Fruit fly (Drosophila melanogaster) whole organism, embryonic: Measurements from ENCODE around the gene tbc.

Source experiments
- CG10147 ChIP-seq: fragments of 200-800 bp; sonication (Bioruptor generic); optimal IDR thresholded peaks from 2 replicates; lab custom pipeline; 2019; ENCODE audit warnings: missing biosample characterization, mild to moderate bottlenecking, missing genetic modification characterization, moderate library complexity
- CG10267 ChIP-seq: fragments of 200-800 bp; sonication (Bioruptor generic); optimal IDR thresholded peaks from 2 replicates; lab custom pipeline; 2018; ENCODE audit warnings: missing biosample characterization, mild to moderate bottlenecking, missing genetic modification characterization, moderate library complexity
- CG10959 ChIP-seq: fragments of 200-800 bp; sonication (Bioruptor generic); IDR thresholded peaks from 2 replicates; pipeline ENCODE4 v1.3.6; 2022; ENCODE audit warnings: missing biosample characterization, missing genetic modification characterization
- CG12071 ChIP-seq: fragments of 200-800 bp; sonication (Bioruptor generic); optimal IDR thresholded peaks from 3 replicates; lab custom pipeline; 2018; ENCODE audit warnings: missing biosample characterization, mild to moderate bottlenecking, missing genetic modification characterization
- CG12236 ChIP-seq: fragments of 200-800 bp; sonication (Bioruptor generic); optimal IDR thresholded peaks from 2 replicates; lab custom pipeline; 2016; ENCODE audit warnings: missing biosample characterization, missing genetic modification characterization
- CG13424 ChIP-seq: fragments of 200-800 bp; sonication (Bioruptor generic); optimal IDR thresholded peaks from 2 replicates; lab custom pipeline; 2019; ENCODE audit warnings: missing biosample characterization, mild to moderate bottlenecking, missing genetic modification characterization, moderate library complexity
- CG14441 ChIP-seq: fragments of 200-800 bp; sonication (Bioruptor generic); IDR thresholded peaks from 2 replicates; pipeline ENCODE4 v1.3.6; 2022; ENCODE audit warnings: missing biosample characterization, missing genetic modification characterization
- CG14667 ChIP-seq: fragments of 200-800 bp; sonication (Bioruptor generic); IDR thresholded peaks from 2 replicates; pipeline ENCODE4 v1.3.6; 2022; ENCODE audit warnings: missing biosample characterization, missing genetic modification characterization
- CG15269 ChIP-seq: fragments of 200-800 bp; sonication (Bioruptor generic); optimal IDR thresholded peaks from 2 replicates; lab custom pipeline; 2018; ENCODE audit warnings: missing biosample characterization, mild to moderate bottlenecking, missing genetic modification characterization, moderate library complexity
- CG16779 ChIP-seq: fragments of 200-800 bp; sonication (Bioruptor generic); IDR thresholded peaks from 2 replicates; pipeline ENCODE4 v1.3.6; 2022; ENCODE audit warnings: missing biosample characterization, missing genetic modification characterization
- CG17802 ChIP-seq: fragments of 200-800 bp; sonication (Bioruptor generic); optimal IDR thresholded peaks from 2 replicates; lab custom pipeline; 2018; ENCODE audit warnings: missing biosample characterization, mild to moderate bottlenecking, missing genetic modification characterization, moderate library complexity
- CG1792 ChIP-seq: fragments of 200-800 bp; sonication (Bioruptor generic); optimal IDR thresholded peaks from 2 replicates; lab custom pipeline; 2016; ENCODE audit warnings: missing biosample characterization, missing genetic modification characterization
- CG18011 ChIP-seq: fragments of 200-800 bp; sonication (Bioruptor generic); optimal IDR thresholded peaks from 2 replicates; lab custom pipeline; 2017; ENCODE audit warnings: missing biosample characterization, missing genetic modification characterization, mild to moderate bottlenecking, moderate library complexity, missing genotype
- CG2199 ChIP-seq: fragments of 200-800 bp; sonication (Bioruptor generic); IDR thresholded peaks from 3 replicates; pipeline ENCODE4 v1.3.6; 2022; ENCODE audit warnings: missing biosample characterization, missing genetic modification characterization
- CG2678 ChIP-seq: fragments of 200-800 bp; sonication (Bioruptor generic); optimal IDR thresholded peaks from 3 replicates; lab custom pipeline; 2019; ENCODE audit warnings: missing biosample characterization, mild to moderate bottlenecking, missing genetic modification characterization, moderate library complexity
- CG33213 ChIP-seq: fragments of 200-800 bp; sonication (Bioruptor generic); optimal IDR thresholded peaks from 3 replicates; lab custom pipeline; 2016; ENCODE audit warnings: missing biosample characterization, missing genetic modification characterization
- CG3407 ChIP-seq: fragments of 200-800 bp; sonication (Bioruptor generic); optimal IDR thresholded peaks from 2 replicates; lab custom pipeline; 2018; ENCODE audit warnings: missing biosample characterization, mild to moderate bottlenecking, missing genetic modification characterization
- CG3838 ChIP-seq: fragments of 200-800 bp; sonication (Bioruptor generic); optimal IDR thresholded peaks from 3 replicates; lab custom pipeline; 2016; ENCODE audit warnings: missing biosample characterization, missing genetic modification characterization
- CG4617 ChIP-seq: fragments of 200-800 bp; sonication (Bioruptor generic); optimal IDR thresholded peaks from 3 replicates; lab custom pipeline; 2016; ENCODE audit warnings: missing biosample characterization, missing genetic modification characterization, borderline replicate concordance
- CG4854 ChIP-seq: fragments of 200-800 bp; sonication (Bioruptor generic); optimal IDR thresholded peaks from 2 replicates; lab custom pipeline; 2016; ENCODE audit warnings: missing biosample characterization, missing genetic modification characterization, inconsistent platforms
- CG6765 ChIP-seq: fragments of 200-800 bp; sonication (Bioruptor generic); optimal IDR thresholded peaks from 3 replicates; lab custom pipeline; 2017; ENCODE audit warnings: missing biosample characterization, mild to moderate bottlenecking, missing genetic modification characterization
- CG7271 ChIP-seq: fragments of 200-800 bp; sonication (Bioruptor generic); optimal IDR thresholded peaks from 2 replicates; lab custom pipeline; 2018; ENCODE audit warnings: missing biosample characterization, mild to moderate bottlenecking, missing genetic modification characterization, moderate library complexity
- CG7372 ChIP-seq: fragments of 200-800 bp; sonication (Bioruptor generic); IDR thresholded peaks from 2 replicates; pipeline ENCODE4 v1.3.6; 2022; ENCODE audit warnings: missing biosample characterization, missing genetic modification characterization
- CG7786 ChIP-seq: fragments of 200-800 bp; sonication (Bioruptor generic); optimal IDR thresholded peaks from 2 replicates; lab custom pipeline; 2016; ENCODE audit warnings: missing biosample characterization, missing genetic modification characterization
- D ChIP-seq, 2 experiments: fragments of 200-800 bp in 1 of 2; fragments of >200 bp in 1 of 2; sonication (Bioruptor generic) in 1 of 2; optimal IDR thresholded peaks; 2 replicates in 1 of 2; 3 replicates in 1 of 2; lab custom pipeline; 2017; ENCODE audit warnings: mild to moderate bottlenecking in 1 of 2, missing biosample characterization in 1 of 2, missing genetic modification characterization in 1 of 2, missing genetic modification reagents in 1 of 2
- Doc3 ChIP-seq: fragments of 200-800 bp; sonication (Bioruptor generic); IDR thresholded peaks from 3 replicates; pipeline ENCODE4 v1.3.6; 2022; ENCODE audit warnings: missing biosample characterization, missing genetic modification characterization; ENCODE audit not compliant: partially characterized antibody
- Dref ChIP-seq: fragments of 200-800 bp; sonication (Bioruptor generic); IDR thresholded peaks from 2 replicates; pipeline ENCODE4 v1.3.6; 2022; ENCODE audit warnings: missing biosample characterization, missing genetic modification characterization
- Hmr ChIP-seq: fragments of 200-800 bp; sonication (Bioruptor generic); optimal IDR thresholded peaks from 3 replicates; lab custom pipeline; 2017; ENCODE audit warnings: mild to moderate bottlenecking, missing biosample characterization, missing genetic modification reagents, missing genetic modification characterization
- Hr39 ChIP-seq: fragments of >200 bp; optimal IDR thresholded peaks from 2 replicates; lab custom pipeline; 2017
- Rfx ChIP-seq: fragments of 200-800 bp; sonication (Bioruptor generic); IDR thresholded peaks from 2 replicates; pipeline ENCODE4 v1.3.6; 2022; ENCODE audit warnings: missing biosample characterization, missing genetic modification characterization
- Sry-δ ChIP-seq: fragments of 200-800 bp; sonication (Bioruptor generic); optimal IDR thresholded peaks from 2 replicates; lab custom pipeline; 2016; ENCODE audit warnings: missing biosample characterization, missing genetic modification characterization
- aop ChIP-seq: fragments of 200-800 bp; sonication (Bioruptor generic); IDR thresholded peaks from 2 replicates; pipeline ENCODE4 v1.3.6; 2022; ENCODE audit warnings: missing biosample characterization, missing genetic modification characterization
- bigmax ChIP-seq: fragments of 200-800 bp; sonication (Bioruptor generic); optimal IDR thresholded peaks from 2 replicates; lab custom pipeline; 2018; ENCODE audit warnings: missing biosample characterization, mild to moderate bottlenecking, missing genetic modification characterization
- chif ChIP-seq, 2 experiments: fragments of 200-800 bp; sonication (Bioruptor generic); optimal IDR thresholded peaks; 3 replicates each; lab custom pipeline; 2016; ENCODE audit warnings: missing biosample characterization in 2 of 2, missing genetic modification characterization in 2 of 2
- chm ChIP-seq: fragments of 200-800 bp; sonication (Bioruptor generic); IDR thresholded peaks from 2 replicates; pipeline ENCODE4 v1.3.6; 2022; ENCODE audit warnings: missing biosample characterization, missing genetic modification characterization
- cwo ChIP-seq: fragments of 200-800 bp; sonication (Bioruptor generic); optimal IDR thresholded peaks from 3 replicates; lab custom pipeline; 2017; ENCODE audit warnings: missing biosample characterization, missing genetic modification characterization, mild to moderate bottlenecking, moderate library complexity, missing genetic modification reagents
- ems ChIP-seq: fragments of 200-800 bp; sonication (Bioruptor generic); optimal IDR thresholded peaks from 3 replicates; lab custom pipeline; 2016; ENCODE audit warnings: missing biosample characterization, missing genetic modification characterization
- eyg ChIP-seq: fragments of 200-800 bp; sonication (Bioruptor generic); optimal IDR thresholded peaks from 3 replicates; lab custom pipeline; 2016; ENCODE audit warnings: missing biosample characterization, missing genetic modification characterization
- grn ChIP-seq: fragments of 200-800 bp; sonication (Bioruptor generic); optimal IDR thresholded peaks from 3 replicates; lab custom pipeline; 2017; ENCODE audit warnings: missing biosample characterization, missing genetic modification characterization
- gro ChIP-seq: fragments of 200-800 bp; sonication (Bioruptor generic); optimal IDR thresholded peaks from 2 replicates; lab custom pipeline; 2016; ENCODE audit warnings: missing biosample characterization, missing genetic modification characterization
- gsb-n ChIP-seq: fragments of 200-800 bp; sonication (Bioruptor generic); optimal IDR thresholded peaks from 3 replicates; lab custom pipeline; 2018; ENCODE audit warnings: missing biosample characterization, mild to moderate bottlenecking, missing genetic modification characterization
- hth ChIP-seq: fragments of >200 bp; optimal IDR thresholded peaks from 2 replicates; lab custom pipeline; 2017; ENCODE audit warnings: inconsistent platforms
- kay ChIP-seq: fragments of 200-800 bp; sonication (Bioruptor generic); optimal IDR thresholded peaks from 2 replicates; lab custom pipeline; 2016; ENCODE audit warnings: missing biosample characterization, missing genetic modification characterization
- knrl ChIP-seq: fragments of 200-800 bp; sonication (Bioruptor generic); IDR thresholded peaks from 3 replicates; pipeline ENCODE4 v1.3.6; 2022; ENCODE audit warnings: missing biosample characterization, missing genetic modification characterization; ENCODE audit not compliant: partially characterized antibody
- mirr ChIP-seq: fragments of 200-800 bp; sonication (Bioruptor generic); optimal IDR thresholded peaks from 3 replicates; lab custom pipeline; 2018; ENCODE audit warnings: missing biosample characterization, mild to moderate bottlenecking, missing genetic modification characterization
- pho ChIP-seq: fragments of 200-800 bp; sonication (Bioruptor generic); optimal IDR thresholded peaks from 2 replicates; lab custom pipeline; 2016; ENCODE audit warnings: missing biosample characterization, missing genetic modification characterization
- ranshi ChIP-seq: fragments of 200-800 bp; sonication (Bioruptor generic); IDR thresholded peaks from 2 replicates; pipeline ENCODE4 v1.3.6; 2022; ENCODE audit warnings: missing biosample characterization, missing genetic modification characterization
- ro ChIP-seq: fragments of 200-800 bp; sonication (Bioruptor generic); IDR thresholded peaks from 2 replicates; pipeline ENCODE4 v1.3.6; 2022; ENCODE audit warnings: missing biosample characterization, missing genetic modification characterization
- sens ChIP-seq: fragments of 200-800 bp; sonication (Bioruptor generic); peaks from one replicate; lab custom pipeline; 2016; ENCODE audit warnings: missing biosample characterization, missing genetic modification characterization
- tap ChIP-seq: fragments of 200-800 bp; optimal IDR thresholded peaks from 3 replicates; lab custom pipeline; 2019; ENCODE audit warnings: missing biosample characterization, mild to moderate bottlenecking, missing genetic modification characterization, moderate library complexity
- tup ChIP-seq: fragments of 200-800 bp; sonication (Bioruptor generic); optimal IDR thresholded peaks from 2 replicates; lab custom pipeline; 2016; ENCODE audit warnings: missing biosample characterization, mild to moderate bottlenecking, missing genetic modification characterization, moderate library complexity
- vfl ChIP-seq: fragments of 200-800 bp; sonication (Bioruptor generic); optimal IDR thresholded peaks from 2 replicates; lab custom pipeline; 2016; ENCODE audit warnings: missing biosample characterization, missing genetic modification characterization

Gene tbc

dm6 chrX:20511382-20511853, 62.3 kb downstream of the tbc start, which contains the start of gene CG1812 (continued):
- peak; percentile 83 for TF ChIP-seq CG4617 (GFP tag; lab: Kevin White, UChicago)
- TF ChIP-seq ro: no peak
- no peak for TF ChIP-seq CG4854 (GFP tag; lab: Kevin White, UChicago)
- TF ChIP-seq tup: no peak
- no peak for TF ChIP-seq CG12071
- TF ChIP-seq CG7372 (GFP tag; lab: Robert Waterston, UW): no peak
- no peak for TF ChIP-seq aop
- no peak for TF ChIP-seq knrl (GFP tag; lab: Robert Waterston, UW)
- peak; percentile 12 for TF ChIP-seq CG10267 (tag; lab: Kevin White, UChicago)
- peak; percentile 37; the same call in 1 of the 2 replicates for TF ChIP-seq ranshi (GFP tag; lab: Robert Waterston, UW)
- TF ChIP-seq CG10959 (GFP tag; lab: Robert Waterston, UW): no peak
- TF ChIP-seq pho (GFP tag; lab: Kevin White, UChicago): no peak
- no peak for TF ChIP-seq cwo
- peak; percentile 36 for TF ChIP-seq Sry-δ (GFP tag; lab: Kevin White, UChicago)
- TF ChIP-seq CG10147: no peak
- no peak for TF ChIP-seq hth (lab: Kevin White, UChicago)
- TF ChIP-seq bigmax (GFP tag; lab: Kevin White, UChicago): no peak
- peak; percentile 17 for TF ChIP-seq vfl
- TF ChIP-seq CG15269 (tag; lab: Kevin White, UChicago): peak; percentile 37
- no peak for TF ChIP-seq grn (GFP tag; lab: Kevin White, UChicago)
- no peak for TF ChIP-seq CG3407
- TF ChIP-seq CG7786 (GFP tag; lab: Kevin White, UChicago): peak; percentile 30
- TF ChIP-seq chif (GFP tag; optimal IDR thresholded peaks at IDR 0.05; lab: Kevin White, UChicago): peak in 1 of 2 experiments; percentile 6
- peak; percentile 69 for TF ChIP-seq chm (GFP tag; lab: Robert Waterston, UW)
- TF ChIP-seq CG13424: no peak
- TF ChIP-seq Rfx (GFP tag; lab: Robert Waterston, UW): peak; percentile 77
- TF ChIP-seq CG1792 (GFP tag; lab: Kevin White, UChicago): no peak
- TF ChIP-seq tap: no peak
- TF ChIP-seq CG3838 (GFP tag; lab: Kevin White, UChicago): no peak
- TF ChIP-seq gsb-n (tag; lab: Kevin White, UChicago): no peak
- TF ChIP-seq CG12236 (GFP tag; lab: Kevin White, UChicago): no peak
- TF ChIP-seq ems (GFP tag; lab: Kevin White, UChicago): peak; percentile 19
- peak; percentile 49 for TF ChIP-seq Hmr (GFP tag; lab: Kevin White, UChicago)
- TF ChIP-seq CG33213 (GFP tag; lab: Kevin White, UChicago): no peak
- TF ChIP-seq CG6765 (GFP tag; lab: Kevin White, UChicago): no peak
- TF ChIP-seq CG7271 (tag; lab: Kevin White, UChicago): no peak
- TF ChIP-seq Dref (GFP tag; lab: Robert Waterston, UW): peak; percentile 40
- TF ChIP-seq CG14441 (GFP tag; lab: Robert Waterston, UW): peak; percentile 60
- TF ChIP-seq sens (GFP tag; lab: Kevin White, UChicago): peak; percentile 90
- no peak for TF ChIP-seq CG14667 (GFP tag; lab: Robert Waterston, UW)
- TF ChIP-seq CG18011 (GFP tag; lab: Kevin White, UChicago): peak; percentile 22
- no peak for TF ChIP-seq CG17802 (tag; lab: Kevin White, UChicago)
- TF ChIP-seq CG16779 (GFP tag; lab: Robert Waterston, UW): no peak
- no peak for TF ChIP-seq CG2199 (GFP tag; lab: Robert Waterston, UW)
- TF ChIP-seq CG2678 (tag; lab: Kevin White, UChicago): peak; percentile 44
- no peak for TF ChIP-seq gro (GFP tag; lab: Kevin White, UChicago)
- TF ChIP-seq D (optimal IDR thresholded peaks at IDR 0.05; lab: Kevin White, UChicago): no peak
- TF ChIP-seq D (GFP tag; optimal IDR thresholded peaks at IDR 0.05; lab: Kevin White, UChicago): no peak
- peak; percentile 4 for TF ChIP-seq mirr
- peak; percentile 47 for TF ChIP-seq kay (GFP tag; lab: Kevin White, UChicago)
- no peak for TF ChIP-seq eyg (GFP tag; lab: Kevin White, UChicago)
- TF ChIP-seq Doc3 (GFP tag; lab: Robert Waterston, UW): no peak
- TF ChIP-seq Hr39 (lab: Kevin White, UChicago): no peak
